Worm (Caenorhabditis elegans): ENCODE results near the gene Y59H11AM.4.

The Y59H11AM.4 gene

ce11 chrIV:8529039-8529438, 41.1 kb downstream of the Y59H11AM.4 start:
- no peak for TF ChIP-seq pha-2 (tag; optimal IDR thresholded peaks at IDR 0.05)
- TF ChIP-seq hlh-30 (tag; optimal IDR thresholded peaks at IDR 0.05; ENCODE audit: insufficient read depth): peak; percentile 58

DNA sequence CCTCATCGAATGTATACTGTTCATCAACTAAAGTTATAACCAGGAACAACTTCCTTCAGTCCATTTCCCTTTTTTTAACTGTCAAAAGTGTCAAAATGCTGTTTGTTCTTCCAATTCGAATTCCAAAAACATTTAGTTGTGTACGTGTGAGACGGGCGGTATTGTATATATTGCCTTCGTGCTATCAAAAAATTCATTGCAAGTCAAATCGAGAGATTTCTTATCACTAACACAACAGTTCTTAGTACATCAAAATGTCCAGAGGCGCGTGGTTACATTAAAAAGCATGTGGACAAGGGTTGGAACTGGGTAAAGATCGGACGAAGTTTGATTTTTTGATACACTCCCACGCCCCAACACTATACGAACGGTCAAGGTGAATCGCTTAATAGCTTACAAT, 41.8 kb downstream of the Y59H11AM.4 start:
- TF ChIP-seq elt-2 (tag; optimal IDR thresholded peaks at IDR 0.05) (peak; percentile 9), ceh-2 (tag; optimal IDR thresholded peaks at IDR 0.05) (no peak)

DNA sequence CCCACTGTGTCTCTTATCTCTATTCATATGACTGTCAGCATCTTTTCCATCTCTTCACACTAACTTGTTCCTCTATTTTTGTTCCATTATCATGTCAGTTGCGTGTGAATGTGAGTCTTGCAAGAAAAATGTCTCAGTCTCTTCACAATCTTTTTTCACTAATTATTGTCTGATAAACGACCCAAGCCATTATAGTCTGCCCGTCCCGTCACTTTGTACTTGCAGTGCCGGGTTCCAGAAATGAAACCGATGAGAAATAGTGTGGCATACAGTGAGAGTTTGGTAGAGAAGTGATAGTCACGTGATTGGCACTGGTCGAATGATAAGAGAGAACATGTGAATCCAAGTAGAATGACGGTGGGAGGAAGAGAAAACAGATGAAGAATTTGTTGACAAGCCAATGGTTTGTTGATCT, 42.5 kb downstream of the Y59H11AM.4 start:
- TF ChIP-seq pqm-1 (tag; optimal IDR thresholded peaks at IDR 0.05) (peak; percentile 51), hlh-30 (tag; optimal IDR thresholded peaks at IDR 0.05; ENCODE audit: insufficient read depth) (peak; percentile 82), ref-2 (tag; optimal IDR thresholded peaks at IDR 0.05) (no peak), ceh-9 (tag; optimal IDR thresholded peaks at IDR 0.05) (no peak), ceh-18 (tag; optimal IDR thresholded peaks at IDR 0.05) (peak; percentile 68), elt-2 (tag; optimal IDR thresholded peaks at IDR 0.05) (peak; percentile 95), rnt-1 (tag; optimal IDR thresholded peaks at IDR 0.05) (peak; percentile 3), ceh-34 (tag; optimal IDR thresholded peaks at IDR 0.05) (no peak), ahr-1 (tag; optimal IDR thresholded peaks at IDR 0.05) (no peak), pat-9 (tag; optimal IDR thresholded peaks at IDR 0.05) (no peak), ceh-2 (tag; optimal IDR thresholded peaks at IDR 0.05) (no peak), eyg-1 (tag; optimal IDR thresholded peaks at IDR 0.05) (no peak), tbx-2 (tag; optimal IDR thresholded peaks at IDR 0.05) (no peak)

- no peak for TF ChIP-seq fkh-6 (tag; optimal IDR thresholded peaks at IDR 0.05)
- TF ChIP-seq npax-4 (tag; optimal IDR thresholded peaks at IDR 0.05): no peak
- TF ChIP-seq sox-2 (GFP tag; IDR thresholded peaks at IDR 0.05): no peak
- no peak for TF ChIP-seq tbx-2 (tag; optimal IDR thresholded peaks at IDR 0.05)
- TF ChIP-seq hlh-30 (tag; optimal IDR thresholded peaks at IDR 0.05; ENCODE audit: insufficient read depth): no peak
- TF ChIP-seq lim-6 (tag; optimal IDR thresholded peaks at IDR 0.05): no peak
- no peak for TF ChIP-seq ama-1 (optimal IDR thresholded peaks at IDR 0.05)
- no peak for TF ChIP-seq unc-42 (tag; optimal IDR thresholded peaks at IDR 0.05)
- TF ChIP-seq elt-4 (tag; optimal IDR thresholded peaks at IDR 0.05): no peak
- TF ChIP-seq zip-5 (tag; optimal IDR thresholded peaks at IDR 0.05): no peak
- no peak for TF ChIP-seq nhr-232 (tag; optimal IDR thresholded peaks at IDR 0.05)
- no peak for TF ChIP-seq ceh-14 (tag; optimal IDR thresholded peaks at IDR 0.05)
- no peak for TF ChIP-seq nhr-11 (tag; optimal IDR thresholded peaks at IDR 0.05)
- no peak for TF ChIP-seq ceh-48 (tag; optimal IDR thresholded peaks at IDR 0.05)
- TF ChIP-seq dmd-4 (tag; optimal IDR thresholded peaks at IDR 0.05; ENCODE audit: borderline replicate concordance): no peak
These were observed 43.6 kb downstream of the Y59H11AM.4 start for ce11 chrIV:8526579-8526978.

DNA sequence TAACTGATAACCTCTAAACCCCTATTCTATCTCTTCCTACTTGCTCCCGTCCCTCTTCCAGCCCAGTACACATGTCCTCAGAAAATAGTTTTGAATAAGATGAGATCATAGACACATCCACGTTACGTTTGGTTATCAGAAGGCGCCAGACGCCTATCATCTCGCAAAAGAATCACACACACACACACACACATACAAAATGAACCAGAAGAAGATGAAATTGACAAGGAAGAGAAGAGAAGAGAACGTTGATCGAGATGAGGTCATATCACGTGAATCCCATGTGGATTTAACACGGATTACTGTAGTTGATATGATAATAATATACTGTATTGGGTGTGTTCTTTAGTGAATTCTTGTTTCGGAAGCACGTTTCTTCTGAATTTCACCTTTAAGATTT, 44.1 kb downstream of the Y59H11AM.4 start:
- TF ChIP-seq pat-9 (tag; optimal IDR thresholded peaks at IDR 0.05): no peak
- TF ChIP-seq unc-55 (GFP tag; optimal IDR thresholded peaks at IDR 0.05): peak; percentile 73
- TF ChIP-seq ceh-18 (tag; optimal IDR thresholded peaks at IDR 0.05): peak; percentile 73
- TF ChIP-seq odd-2 (tag; optimal IDR thresholded peaks at IDR 0.05): no peak
- no peak for TF ChIP-seq syd-9 (tag; optimal IDR thresholded peaks at IDR 0.05)
- TF ChIP-seq ceh-19 (GFP tag; optimal IDR thresholded peaks at IDR 0.05): no peak
- TF ChIP-seq pqm-1 (tag; optimal IDR thresholded peaks at IDR 0.05): no peak
- TF ChIP-seq K09A11.1 (tag; optimal IDR thresholded peaks at IDR 0.05; ENCODE audit: insufficient read depth): no peak
- no peak for TF ChIP-seq tbx-7 (tag; optimal IDR thresholded peaks at IDR 0.05)
- no peak for TF ChIP-seq ceh-31 (tag; optimal IDR thresholded peaks at IDR 0.05)
- TF ChIP-seq pha-2 (tag; optimal IDR thresholded peaks at IDR 0.05): no peak
- TF ChIP-seq pros-1 (tag; optimal IDR thresholded peaks at IDR 0.05): no peak
- no peak for TF ChIP-seq nhr-11 (tag; optimal IDR thresholded peaks at IDR 0.05)
